Worm (Caenorhabditis elegans) whole organism, midembryonic: Measurements from ENCODE around the gene mlc-3.

Experiments used
- T22C8.4 ChIP-seq: fragments of 200-800 bp; sonication (Bioruptor generic); IDR thresholded peaks from 2 replicates; pipeline ENCODE4 v1.3.6; 2022; ENCODE audit warnings: missing genetic modification characterization, missing compliant biosample characterization
- flt-1 ChIP-seq: fragments of 200-800 bp; sonication (Bioruptor generic); IDR thresholded peaks from 2 replicates; pipeline ENCODE4 v1.3.6; 2022; ENCODE audit warnings: missing genetic modification characterization, missing compliant biosample characterization
- klf-2 ChIP-seq: fragments of 200-800 bp; sonication (Bioruptor generic); conservative IDR thresholded peaks from 2 replicates; pipeline ENCODE4 v1.3.6; 2022; ENCODE audit warnings: missing genetic modification reagents, missing genetic modification characterization, missing compliant biosample characterization
- ref-1 ChIP-seq: fragments of 200-800 bp; sonication (Bioruptor generic); conservative IDR thresholded peaks from 2 replicates; pipeline ENCODE4 v1.3.6; 2022; ENCODE audit warnings: missing genetic modification reagents, missing genetic modification characterization, missing compliant biosample characterization
- tab-1 ChIP-seq: fragments of 200-800 bp; sonication (Bioruptor generic); IDR thresholded peaks from 2 replicates; pipeline ENCODE4 v1.3.6; 2022; ENCODE audit warnings: missing genetic modification characterization, missing compliant biosample characterization

DNA sequence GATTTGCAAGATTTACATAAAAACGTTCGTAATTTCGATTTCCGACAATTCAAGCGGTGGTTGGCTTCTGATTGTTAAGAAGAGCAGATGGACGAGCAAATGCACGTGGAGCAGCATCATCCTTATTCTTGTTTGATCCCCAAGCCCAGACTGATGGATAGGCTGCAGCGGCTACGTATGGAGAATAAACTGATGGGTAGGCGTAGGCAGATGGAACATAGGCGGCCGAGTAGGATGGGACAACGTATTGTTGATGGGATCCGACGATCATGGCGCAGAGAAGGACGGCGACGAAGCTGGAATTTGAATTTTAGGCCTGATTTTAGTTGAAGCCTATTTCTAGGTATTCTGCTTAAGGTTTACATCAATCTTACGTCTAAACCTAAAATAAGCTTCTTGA lies 3.4 kb downstream of the mlc-3 start:
- TF ChIP-seq flt-1 (no peak), klf-2 (GFP tag; lab: Robert Waterston, UW) (no peak), T22C8.4 (GFP tag; lab: Robert Waterston, UW) (no peak), tab-1 (GFP tag; lab: Robert Waterston, UW) (0 out of 2 replicates have a peak, but pooled peaks have one; percentile 59), ref-1 (GFP tag; lab: Robert Waterston, UW) (no peak)
